Worm (Caenorhabditis elegans) whole organism, young adult: ENCODE measurements around the gene ocr-3.

Source experiments
- B0019.2 ChIP-seq: fragments of 200-800 bp; sonication (Bioruptor generic); conservative IDR thresholded peaks from 2 replicates; pipeline ENCODE4 v1.3.6; 2022; ENCODE audit warnings: missing genetic modification reagents, missing genetic modification characterization, missing compliant biosample characterization
- C06A6.2 ChIP-seq: fragments of 200-800 bp; sonication (Bioruptor generic); conservative IDR thresholded peaks from 2 replicates; pipeline ENCODE4 v1.3.6; 2022; ENCODE audit warnings: missing genetic modification characterization, missing compliant biosample characterization
- C17E4.6 ChIP-seq: fragments of 200-800 bp; sonication (Bioruptor generic); IDR thresholded peaks from 2 replicates; pipeline ENCODE4 v1.3.6; 2022; ENCODE audit warnings: missing genetic modification reagents, missing genetic modification characterization, missing compliant biosample characterization
- D2030.7 ChIP-seq: fragments of 200-800 bp; sonication (Bioruptor generic); IDR thresholded peaks from 2 replicates; pipeline ENCODE4 v1.3.6; 2022; ENCODE audit warnings: missing genetic modification reagents, missing genetic modification characterization, missing compliant biosample characterization
- F22D6.2 ChIP-seq: sonication (generic microtip); optimal IDR thresholded peaks from 2 replicates; lab custom pipeline; 2016; ENCODE audit warnings: mild to moderate bottlenecking, missing genetic modification characterization, missing compliant biosample characterization
- F33H1.4 ChIP-seq: fragments of 200-800 bp; sonication (Bioruptor generic); IDR thresholded peaks from 2 replicates; pipeline ENCODE4 v1.3.6; 2022; ENCODE audit warnings: missing genetic modification reagents, missing genetic modification characterization, missing compliant biosample characterization
- F55B11.4 ChIP-seq: sonication (generic microtip); optimal IDR thresholded peaks from 2 replicates; lab custom pipeline; 2016; ENCODE audit warnings: missing compliant biosample characterization, missing genetic modification characterization, borderline replicate concordance; ENCODE audit not compliant: insufficient read depth
- F57A8.1 ChIP-seq: fragments of 200-800 bp; sonication (Bioruptor generic); optimal IDR thresholded peaks from 2 replicates; lab custom pipeline; 2018; ENCODE audit warnings: mild to moderate bottlenecking, missing genetic modification characterization, moderate library complexity, missing compliant biosample characterization
- K12H6.12 ChIP-seq: fragments of 200-800 bp; sonication (Bioruptor generic); optimal IDR thresholded peaks from 2 replicates; lab custom pipeline; 2018; ENCODE audit warnings: mild to moderate bottlenecking, missing genetic modification characterization, missing compliant biosample characterization
- athp-1 ChIP-seq: sonication (generic microtip); optimal IDR thresholded peaks from 2 replicates; lab custom pipeline; 2017; ENCODE audit warnings: mild to moderate bottlenecking, missing genetic modification characterization, missing compliant biosample characterization
- attf-3 ChIP-seq: fragments of 200-800 bp; sonication (Bioruptor generic); conservative IDR thresholded peaks from 2 replicates; pipeline ENCODE4 v1.3.6; 2022; ENCODE audit warnings: missing genetic modification reagents, missing genetic modification characterization, missing compliant biosample characterization
- attf-5 ChIP-seq: fragments of 200-800 bp; sonication (Bioruptor generic); optimal IDR thresholded peaks from 2 replicates; lab custom pipeline; 2018; ENCODE audit warnings: mild to moderate bottlenecking, missing genetic modification characterization, missing compliant biosample characterization
- cebp-1 ChIP-seq, 2 experiments: fragments of 200-800 bp in 1 of 2; sonication (Bioruptor generic) in 1 of 2; sonication (generic microtip) in 1 of 2; IDR thresholded peaks in 1 of 2; optimal IDR thresholded peaks in 1 of 2; 2 replicates each; pipeline versions ENCODE4 v1.3.6 to Lab custom; 2017 to 2022; ENCODE audit warnings: missing compliant biosample characterization in 2 of 2, missing genetic modification characterization in 2 of 2, mild to moderate bottlenecking in 1 of 2, missing genetic modification reagents in 1 of 2, moderate library complexity in 1 of 2
- cebp-2 ChIP-seq: fragments of 200-800 bp; sonication (Bioruptor generic); IDR thresholded peaks from 2 replicates; pipeline ENCODE4 v1.3.6; 2022; ENCODE audit warnings: missing genetic modification characterization, missing compliant biosample characterization
- ceh-100 ChIP-seq: fragments of 200-800 bp; sonication (Bioruptor generic); IDR thresholded peaks from 2 replicates; pipeline ENCODE4 v1.3.6; 2022; ENCODE audit warnings: missing genetic modification reagents, missing genetic modification characterization, missing compliant biosample characterization
- ceh-27 ChIP-seq: fragments of 200-800 bp; sonication (Bioruptor generic); optimal IDR thresholded peaks from 2 replicates; lab custom pipeline; 2018; ENCODE audit warnings: mild to moderate bottlenecking, missing genetic modification characterization, moderate library complexity, missing compliant biosample characterization
- ceh-58 ChIP-seq: fragments of 200-800 bp; sonication (Bioruptor generic); IDR thresholded peaks from 2 replicates; pipeline ENCODE4 v1.3.6; 2022; ENCODE audit warnings: missing genetic modification characterization, missing compliant biosample characterization
- dpff-1 ChIP-seq: sonication (generic microtip); optimal IDR thresholded peaks from 2 replicates; lab custom pipeline; 2017; ENCODE audit warnings: mild to moderate bottlenecking, missing genetic modification characterization, missing compliant biosample characterization
- dpl-1 ChIP-seq: fragments of 150-350 bp; optimal IDR thresholded peaks from 2 replicates; lab custom pipeline; 2014; ENCODE audit warnings: missing biosample characterization, missing genetic modification reagents, missing genetic modification characterization
- efl-1 ChIP-seq: fragments of 150-350 bp; optimal IDR thresholded peaks from 2 replicates; lab custom pipeline; 2014; ENCODE audit warnings: missing biosample characterization, missing genetic modification reagents, missing genetic modification characterization
- egl-44 ChIP-seq: fragments of 200-800 bp; sonication (Bioruptor generic); IDR thresholded peaks from 2 replicates; pipeline ENCODE4 v1.3.6; 2022; ENCODE audit warnings: missing genetic modification reagents, missing genetic modification characterization, missing compliant biosample characterization
- egrh-3 ChIP-seq: fragments of 200-800 bp; sonication (Bioruptor generic); IDR thresholded peaks from 2 replicates; pipeline ENCODE4 v1.3.6; 2022; ENCODE audit warnings: missing genetic modification reagents, missing genetic modification characterization, missing compliant biosample characterization
- ekl-4 ChIP-seq: fragments of 200-800 bp; sonication (Bioruptor generic); IDR thresholded peaks from 2 replicates; pipeline ENCODE4 v1.3.6; 2022; ENCODE audit warnings: missing genetic modification reagents, missing genetic modification characterization, missing compliant biosample characterization
- him-1 ChIP-seq: sonication (generic microtip); optimal IDR thresholded peaks from 2 replicates; lab custom pipeline; 2016; ENCODE audit warnings: missing genotype, missing genetic modification reagents, missing genetic modification characterization, missing compliant biosample characterization
- hmg-1.2 ChIP-seq: fragments of 200-800 bp; sonication (Bioruptor generic); IDR thresholded peaks from 2 replicates; pipeline ENCODE4 v1.3.6; 2022; ENCODE audit warnings: missing genetic modification reagents, missing genetic modification characterization, missing compliant biosample characterization
- hsf-1 ChIP-seq: fragments of 200-800 bp; sonication (Bioruptor generic); IDR thresholded peaks from 2 replicates; pipeline ENCODE4 v1.3.6; 2022; ENCODE audit warnings: missing genetic modification reagents, missing genetic modification characterization, missing compliant biosample characterization
- let-607 ChIP-seq, 2 experiments: fragments of 200-800 bp in 1 of 2; sonication (Bioruptor generic) in 1 of 2; sonication (generic microtip) in 1 of 2; optimal IDR thresholded peaks; 2 replicates each; lab custom pipeline; 2016 to 2018; ENCODE audit warnings: mild to moderate bottlenecking in 2 of 2, missing compliant biosample characterization in 2 of 2, missing genetic modification characterization in 2 of 2, moderate library complexity in 2 of 2, missing genotype in 1 of 2
- lin-26 ChIP-seq: fragments of 200-800 bp; sonication (Bioruptor generic); IDR thresholded peaks from 2 replicates; pipeline ENCODE4 v1.3.6; 2022; ENCODE audit warnings: missing genetic modification reagents, missing genetic modification characterization, missing compliant biosample characterization
- lin-54 ChIP-seq: fragments of 200-800 bp; sonication (Bioruptor generic); optimal IDR thresholded peaks from 2 replicates; lab custom pipeline; 2018; ENCODE audit warnings: mild to moderate bottlenecking, missing genetic modification characterization, missing compliant biosample characterization
- lir-1 ChIP-seq: fragments of 200-800 bp; sonication (Bioruptor generic); conservative IDR thresholded peaks from 2 replicates; pipeline ENCODE4 v1.3.6; 2022; ENCODE audit warnings: missing genetic modification reagents, missing genetic modification characterization, missing compliant biosample characterization
- madf-10 ChIP-seq: sonication (generic microtip); optimal IDR thresholded peaks from 2 replicates; lab custom pipeline; 2016; ENCODE audit warnings: mild to moderate bottlenecking, missing genetic modification characterization, missing compliant biosample characterization
- nfya-2 ChIP-seq: fragments of 200-800 bp; sonication (Bioruptor generic); IDR thresholded peaks from 2 replicates; pipeline ENCODE4 v1.3.6; 2022; ENCODE audit warnings: missing genetic modification reagents, missing genetic modification characterization, missing compliant biosample characterization
- nhr-179 ChIP-seq: sonication (generic microtip); optimal IDR thresholded peaks from 2 replicates; lab custom pipeline; 2016; ENCODE audit warnings: mild to moderate bottlenecking, missing genetic modification characterization, missing compliant biosample characterization
- nhr-27 ChIP-seq: fragments of 200-800 bp; sonication (Bioruptor generic); optimal IDR thresholded peaks from 2 replicates; lab custom pipeline; 2018; ENCODE audit warnings: mild to moderate bottlenecking, missing genetic modification characterization, moderate library complexity, missing compliant biosample characterization
- nhr-80 ChIP-seq: sonication (generic microtip); optimal IDR thresholded peaks from 2 replicates; lab custom pipeline; 2016; ENCODE audit warnings: missing genetic modification characterization, missing compliant biosample characterization
- pbrm-1 ChIP-seq: fragments of 200-800 bp; sonication (Bioruptor generic); IDR thresholded peaks from 2 replicates; pipeline ENCODE4 v1.3.6; 2022; ENCODE audit warnings: missing genetic modification reagents, missing genetic modification characterization, missing compliant biosample characterization
- rpc-1 ChIP-seq, 2 experiments: fragments of 150-350 bp in 1 of 2; sonication (generic microtip) in 1 of 2; optimal IDR thresholded peaks; 2 replicates each; lab custom pipeline; 2014 to 2018; ENCODE audit warnings: missing biosample characterization in 1 of 2, missing genetic modification characterization in 1 of 2, missing genetic modification reagents in 1 of 2, missing genotype in 1 of 2
- snpc-1.1 ChIP-seq: sonication (generic microtip); optimal IDR thresholded peaks from 2 replicates; lab custom pipeline; 2017; ENCODE audit warnings: missing genetic modification characterization, mild to moderate bottlenecking, missing compliant biosample characterization, antibody characterized with exemption, moderate library complexity, missing genotype, missing genetic modification reagents; ENCODE audit not compliant: insufficient read depth
- snpc-1.3 ChIP-seq: sonication (generic microtip); optimal IDR thresholded peaks from 2 replicates; lab custom pipeline; 2017; ENCODE audit warnings: missing genetic modification characterization, mild to moderate bottlenecking, missing compliant biosample characterization, antibody characterized with exemption, moderate library complexity, missing genotype, missing genetic modification reagents; ENCODE audit not compliant: insufficient read depth
- snpc-4 ChIP-seq, 5 experiments: fragments of 150-350 bp in 1 of 5; sonication (generic microtip) in 4 of 5; optimal IDR thresholded peaks; 2 replicates each; lab custom pipeline; 2014 to 2018; ENCODE audit warnings: missing genetic modification characterization in 5 of 5, missing biosample characterization in 3 of 5, antibody characterized with exemption in 2 of 5, mild to moderate bottlenecking in 2 of 5, missing compliant biosample characterization in 2 of 5, missing genotype in 2 of 5, moderate library complexity in 2 of 5, missing genetic modification reagents in 1 of 5
- tbp1 ChIP-seq: fragments of 200-800 bp; sonication (Bioruptor generic); optimal IDR thresholded peaks from 2 replicates; lab custom pipeline; 2018; ENCODE audit warnings: mild to moderate bottlenecking, missing genetic modification characterization, missing compliant biosample characterization
- tbx-9 ChIP-seq: sonication (generic microtip); optimal IDR thresholded peaks from 2 replicates; lab custom pipeline; 2016; ENCODE audit warnings: borderline replicate concordance, missing genetic modification characterization, inconsistent platforms, missing compliant biosample characterization
- xnd-1 ChIP-seq: sonication (generic microtip); optimal IDR thresholded peaks from 2 replicates; lab custom pipeline; 2016; ENCODE audit warnings: missing genotype, missing genetic modification reagents, missing genetic modification characterization, missing compliant biosample characterization
- zfh-2 ChIP-seq: fragments of 200-800 bp; sonication (Bioruptor generic); conservative IDR thresholded peaks from 2 replicates; pipeline ENCODE4 v1.3.6; 2022; ENCODE audit warnings: missing genetic modification reagents, missing genetic modification characterization, missing compliant biosample characterization
- zim-3 ChIP-seq: sonication (generic microtip); optimal IDR thresholded peaks from 2 replicates; lab custom pipeline; 2017; ENCODE audit warnings: mild to moderate bottlenecking, missing genetic modification characterization, moderate library complexity, missing compliant biosample characterization
- ztf-3 ChIP-seq: fragments of 200-800 bp; sonication (Bioruptor generic); optimal IDR thresholded peaks from 2 replicates; lab custom pipeline; 2018; ENCODE audit warnings: mild to moderate bottlenecking, missing genetic modification characterization, missing compliant biosample characterization

Gene ocr-3

DNA sequence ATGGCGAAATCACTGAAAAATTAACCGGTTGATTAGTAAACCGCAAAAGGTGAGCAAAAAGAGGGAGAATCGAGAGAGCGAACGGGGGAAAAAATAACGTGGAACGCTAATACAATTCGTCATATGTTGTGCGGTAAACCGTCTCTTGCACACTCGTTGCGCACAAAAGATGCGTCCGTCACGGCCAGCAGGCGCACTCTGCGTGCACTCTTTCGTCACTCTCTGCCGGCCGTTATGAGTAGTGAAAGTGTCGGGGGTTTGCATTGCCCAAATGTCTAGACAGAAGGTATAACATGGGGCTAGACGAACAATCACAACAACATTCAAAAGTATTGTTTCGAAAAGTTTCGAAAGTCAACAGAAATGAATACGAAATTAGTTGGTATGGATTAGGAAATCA is 12.9 kb downstream of the ocr-3 start, which contains the start of gene pkhm-2 (continued):
- TF ChIP-seq attf-5 (GFP tag; lab: Kevin White, UChicago) (peak; percentile 92), egl-44 (GFP tag; lab: Robert Waterston, UW) (peak; percentile 79; the same call in 1 of the 2 replicates), efl-1 (GFP tag; lab: Kevin White, UChicago) (no peak), snpc-4 (GFP tag; optimal IDR thresholded peaks at IDR 0.05; lab: Kevin White, UChicago) (no peak), snpc-4 (tag; optimal IDR thresholded peaks at IDR 0.05; lab: Kevin White, UChicago) (peak; percentile 73 to 88 (median 77)), K12H6.12 (peak; percentile 46), B0019.2 (no peak), ekl-4 (GFP tag; lab: Robert Waterston, UW) (peak; percentile 85), C06A6.2 (peak; percentile 70; the same call in 1 of the 2 replicates), ceh-100 (GFP tag; lab: Robert Waterston, UW) (no peak), xnd-1 (tag; lab: Kevin White, UChicago) (no peak), madf-10 (tag; lab: Kevin White, UChicago) (peak; percentile 31), rpc-1 (optimal IDR thresholded peaks at IDR 0.05; lab: Kevin White, UChicago) (no peak), rpc-1 (tag; optimal IDR thresholded peaks at IDR 0.05; lab: Kevin White, UChicago) (no peak), pbrm-1 (GFP tag; lab: Robert Waterston, UW) (peak; percentile 88), attf-3 (GFP tag; lab: Robert Waterston, UW) (0 out of 2 replicates have a peak, but pooled peaks have one; percentile 50), ceh-27 (GFP tag; lab: Kevin White, UChicago) (peak; percentile 88), ztf-3 (peak; percentile 17), F55B11.4 (tag; lab: Kevin White, UChicago) (no peak), tbp1 (peak; percentile 57), nfya-2 (GFP tag; lab: Robert Waterston, UW) (no peak), hmg-1.2 (GFP tag; lab: Robert Waterston, UW) (peak; percentile 61), F57A8.1 (GFP tag; lab: Kevin White, UChicago) (no peak), zfh-2 (GFP tag; lab: Robert Waterston, UW) (peak; percentile 97), egrh-3 (no peak), ceh-58 (GFP tag; lab: Robert Waterston, UW) (no peak), C17E4.6 (GFP tag; lab: Robert Waterston, UW) (no peak), nhr-27 (tag; lab: Kevin White, UChicago) (no peak), snpc-1.3 (no peak), nhr-80 (tag; lab: Kevin White, UChicago) (peak; percentile 93), snpc-1.1 (tag; lab: Kevin White, UChicago) (peak; percentile 40), hsf-1 (GFP tag; lab: Robert Waterston, UW) (no peak), let-607 (tag; optimal IDR thresholded peaks at IDR 0.05; lab: Kevin White, UChicago) (peak; percentile 60 to 73), nhr-179 (tag; lab: Kevin White, UChicago) (no peak), athp-1 (tag; lab: Kevin White, UChicago) (no peak), zim-3 (tag; lab: Kevin White, UChicago) (no peak), him-1 (tag; lab: Kevin White, UChicago) (no peak), F33H1.4 (GFP tag; lab: Robert Waterston, UW) (no peak), tbx-9 (tag; lab: Kevin White, UChicago) (no peak), dpff-1 (tag; lab: Kevin White, UChicago) (no peak), dpl-1 (GFP tag; lab: Kevin White, UChicago) (peak; percentile 33), lin-54 (GFP tag; lab: Kevin White, UChicago) (peak; percentile 86), F22D6.2 (tag; lab: Kevin White, UChicago) (peak; percentile 6), cebp-2 (GFP tag; lab: Robert Waterston, UW) (0 out of 2 replicates have a peak, but pooled peaks have one; percentile 64), lin-26 (GFP tag; lab: Robert Waterston, UW) (peak; percentile 69), D2030.7 (no peak), cebp-1 (GFP tag; IDR thresholded peaks at IDR 0.05; lab: Robert Waterston, UW) (peak; percentile 92), cebp-1 (tag; optimal IDR thresholded peaks at IDR 0.05; lab: Kevin White, UChicago) (peak; percentile 98), lir-1 (GFP tag; lab: Robert Waterston, UW) (peak; percentile 18; the same call in 1 of the 2 replicates)
